Fruit fly (Drosophila melanogaster): ENCODE results near the gene CG2211.

Gene CG2211

dm6 chr3L:1335428-1335764, 237 bp upstream of the CG2211 start (continued):
- TF ChIP-seq prd (optimal IDR thresholded peaks at IDR 0.05), result no peak
- TF ChIP-seq prd (GFP tag; IDR thresholded peaks at IDR 0.05), result peak; percentile 69
- 0 out of 2 replicates have a peak, but pooled peaks have one; percentile 10 for TF ChIP-seq CG8765 (GFP tag; IDR thresholded peaks at IDR 0.05)
- no peak for TF ChIP-seq klu (GFP tag; IDR thresholded peaks at IDR 0.05)
- no peak for TF ChIP-seq HHEX (GFP tag; optimal IDR thresholded peaks at IDR 0.05)
- no peak for TF ChIP-seq CG6813 (GFP tag; optimal IDR thresholded peaks at IDR 0.05)
- peak; percentile 74; the same call in 2 of the 3 replicates for TF ChIP-seq ci (GFP tag; IDR thresholded peaks at IDR 0.05)
- TF ChIP-seq cwo (GFP tag; optimal IDR thresholded peaks at IDR 0.05), result peak; percentile 25
- TF ChIP-seq hbn (GFP tag; IDR thresholded peaks at IDR 0.05; ENCODE audit: partially characterized antibody), result no peak
- peak; percentile 28 to 44 for TF ChIP-seq dpn (GFP tag; optimal IDR thresholded peaks at IDR 0.05)
- no peak for TF ChIP-seq gcm2 (GFP tag; optimal IDR thresholded peaks at IDR 0.05)
- TF ChIP-seq CG10462 (GFP tag; optimal IDR thresholded peaks at IDR 0.05), result peak; percentile 6
- peak; percentile 6 for TF ChIP-seq pum (GFP tag; optimal IDR thresholded peaks at IDR 0.05)
- TF ChIP-seq slou (GFP tag; optimal IDR thresholded peaks at IDR 0.05), result no peak
- TF ChIP-seq CG7839 (tag; optimal IDR thresholded peaks at IDR 0.05), result peak; percentile 21
- TF ChIP-seq slp2 (GFP tag; optimal IDR thresholded peaks at IDR 0.05), result no peak
- TF ChIP-seq CG12769 (tag; optimal IDR thresholded peaks at IDR 0.05), result peak; percentile 58
- peak; percentile 61; the same call in 1 of the 2 replicates for TF ChIP-seq Rx (GFP tag; IDR thresholded peaks at IDR 0.05)
- TF ChIP-seq CG18262 (tag; optimal IDR thresholded peaks at IDR 0.05), result peak; percentile 7
- TF ChIP-seq kni (GFP tag; optimal IDR thresholded peaks at IDR 0.05), result no peak
- no peak for TF ChIP-seq CG5180 (GFP tag; optimal IDR thresholded peaks at IDR 0.05)
- TF ChIP-seq Trl (optimal IDR thresholded peaks at IDR 0.05), result peak; percentile 75 to 91
- TF ChIP-seq Trl (GFP tag; optimal IDR thresholded peaks at IDR 0.05), result peak; percentile 57
- TF ChIP-seq Hmr (GFP tag; optimal IDR thresholded peaks at IDR 0.05), result peak; percentile 67
- peak; percentile 43 for TF ChIP-seq Xbp1 (GFP tag; optimal IDR thresholded peaks at IDR 0.05)
- TF ChIP-seq CG16779 (GFP tag; IDR thresholded peaks at IDR 0.05), result no peak
- TF ChIP-seq CG1602 (GFP tag; optimal IDR thresholded peaks at IDR 0.05), result no peak
- no peak for TF ChIP-seq Six4 (GFP tag; optimal IDR thresholded peaks at IDR 0.05)
- peak; percentile 35 for TF ChIP-seq CG5245 (GFP tag; optimal IDR thresholded peaks at IDR 0.05)
- peak; percentile 56 for TF ChIP-seq nerfin-1 (tag; optimal IDR thresholded peaks at IDR 0.05)
- no peak for TF ChIP-seq sd (tag; optimal IDR thresholded peaks at IDR 0.05)
- peak; percentile 29; the same call in 1 of the 2 replicates for TF ChIP-seq dimm (GFP tag; IDR thresholded peaks at IDR 0.05)
- no peak for TF ChIP-seq CG11398 (GFP tag; optimal IDR thresholded peaks at IDR 0.05)
- TF ChIP-seq Kr (GFP tag; optimal IDR thresholded peaks at IDR 0.05), result no peak
- peak; percentile 37 for TF ChIP-seq pnt (GFP tag; optimal IDR thresholded peaks at IDR 0.05)
- TF ChIP-seq sima (GFP tag; optimal IDR thresholded peaks at IDR 0.05), result no peak
- TF ChIP-seq CG6791 (GFP tag; IDR thresholded peaks at IDR 0.05; ENCODE audit: partially characterized antibody), result no peak
- no peak for TF ChIP-seq crp (GFP tag; optimal IDR thresholded peaks at IDR 0.05)
- TF ChIP-seq exex (tag; optimal IDR thresholded peaks at IDR 0.05), result no peak
- no peak for TF ChIP-seq CG15073 (GFP tag; optimal IDR thresholded peaks at IDR 0.05)
- peak; percentile 70 for TF ChIP-seq Xrp1 (GFP tag; IDR thresholded peaks at IDR 0.05)
- TF ChIP-seq CG11247 (GFP tag; IDR thresholded peaks at IDR 0.05), result peak; percentile 53; the same call in 1 of the 2 replicates
- no peak for TF ChIP-seq p53 (GFP tag; optimal IDR thresholded peaks at IDR 0.05)
- no peak for TF ChIP-seq unc-4 (GFP tag; IDR thresholded peaks at IDR 0.05; ENCODE audit: partially characterized antibody)
- no peak for TF ChIP-seq CG3726 (GFP tag; IDR thresholded peaks at IDR 0.05)
- no peak for TF ChIP-seq abd-A (tag; optimal IDR thresholded peaks at IDR 0.05)
- TF ChIP-seq pzg (GFP tag; optimal IDR thresholded peaks at IDR 0.05), result no peak
- peak; percentile 67 for TF ChIP-seq lmd (GFP tag; IDR thresholded peaks at IDR 0.05)
- no peak for TF ChIP-seq CG32767 (GFP tag; IDR thresholded peaks at IDR 0.05)
- no peak for TF ChIP-seq tna (GFP tag; IDR thresholded peaks at IDR 0.05; ENCODE audit: partially characterized antibody)
- no peak for TF ChIP-seq Nf-YC (tag; optimal IDR thresholded peaks at IDR 0.05)

Measured in whole organism, embryonic.